Fruit fly (Drosophila melanogaster): ENCODE results near the gene Galt.

DNA sequence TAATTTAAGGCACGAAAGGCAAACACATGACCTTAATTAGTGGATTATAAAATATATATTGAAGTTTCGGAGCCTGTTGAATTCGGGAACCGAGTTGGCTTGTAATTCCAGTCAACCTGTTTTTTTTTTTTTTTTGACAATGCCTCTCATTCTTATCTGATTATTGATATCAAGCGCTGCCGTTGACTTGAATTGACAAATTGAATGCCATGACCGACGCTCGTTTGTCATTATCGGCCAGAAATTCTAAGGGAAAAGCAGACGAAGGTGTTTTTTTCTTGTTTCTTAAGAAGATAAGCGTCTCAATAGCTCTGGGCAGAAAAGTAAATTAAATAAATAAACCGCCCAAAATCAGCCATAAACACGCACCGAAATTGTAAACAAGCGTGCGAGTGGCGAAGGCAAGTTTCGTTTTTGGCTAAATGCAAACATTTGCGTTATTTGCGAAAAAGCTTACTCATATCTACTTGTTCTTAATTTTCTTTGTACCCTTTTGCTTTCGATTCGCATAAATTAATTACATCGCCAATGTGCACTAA, 24.5 kb downstream of the Galt start:
- TF ChIP-seq net (GFP tag; optimal IDR thresholded peaks at IDR 0.05) (no peak), Smox (GFP tag; optimal IDR thresholded peaks at IDR 0.05) (no peak), CG16779 (tag; optimal IDR thresholded peaks at IDR 0.05) (no peak), CG10631 (GFP tag; optimal IDR thresholded peaks at IDR 0.05) (no peak), cyc (GFP tag; optimal IDR thresholded peaks at IDR 0.05) (no peak), CG6854 (GFP tag; optimal IDR thresholded peaks at IDR 0.05) (no peak), salr (GFP tag; optimal IDR thresholded peaks at IDR 0.05) (no peak), OdsH (GFP tag; optimal IDR thresholded peaks at IDR 0.05) (no peak), spab (GFP tag; optimal IDR thresholded peaks at IDR 0.05) (no peak), Ets21C (GFP tag; optimal IDR thresholded peaks at IDR 0.05) (no peak), CG8632 (GFP tag; optimal IDR thresholded peaks at IDR 0.05) (no peak), dac (GFP tag; optimal IDR thresholded peaks at IDR 0.05) (no peak), CG11762 (GFP tag; optimal IDR thresholded peaks at IDR 0.05; ENCODE audit: insufficient read depth) (no peak)

Data from whole organism, prepupa.